Worm (Caenorhabditis elegans): ENCODE data around the gene oac-11.

DNA sequence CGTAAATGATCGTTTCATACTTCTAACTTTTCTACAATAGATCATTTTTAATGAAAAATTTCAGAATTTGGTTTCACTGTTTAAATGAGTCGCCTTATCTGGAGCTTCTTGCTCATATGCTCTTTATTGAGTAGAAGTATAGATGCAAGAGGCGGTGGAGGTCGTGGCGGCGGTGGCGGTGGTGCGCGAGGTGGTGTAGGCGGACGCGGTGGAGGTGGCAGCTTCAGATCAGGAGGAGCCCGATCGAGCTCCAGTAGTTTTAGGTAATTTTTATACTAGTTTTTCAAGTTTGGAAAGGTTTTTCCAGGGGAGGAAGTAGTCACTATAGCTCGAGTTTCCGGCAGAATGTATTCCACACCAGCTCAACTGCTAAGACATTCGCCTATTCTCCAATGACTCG, 42.1 kb upstream of the oac-11 start, which contains the start of gene F53C3.3:
- TF ChIP-seq sea-2 (GFP tag; IDR thresholded peaks at IDR 0.05) (no peak), F22D6.2 (tag; optimal IDR thresholded peaks at IDR 0.05) (no peak), attf-3 (GFP tag; conservative IDR thresholded peaks at IDR 0.05) (no peak), lin-35 (GFP tag; optimal IDR thresholded peaks at IDR 0.05) (no peak), efl-1 (GFP tag; optimal IDR thresholded peaks at IDR 0.05) (no peak), ceh-40 (GFP tag; IDR thresholded peaks at IDR 0.05) (no peak), pbrm-1 (GFP tag; IDR thresholded peaks at IDR 0.05) (no peak), B0019.2 (GFP tag; conservative IDR thresholded peaks at IDR 0.05) (no peak), ztf-6 (GFP tag; IDR thresholded peaks at IDR 0.05) (no peak), unc-130 (GFP tag; optimal IDR thresholded peaks at IDR 0.05) (no peak), Y79H2A.3 (GFP tag; conservative IDR thresholded peaks at IDR 0.05) (no peak)
